Worm (Caenorhabditis elegans) whole organism, L3 larva: ENCODE measurements around the gene hlh-34.

ENCODE experiments used
- ceh-16 ChIP-seq: sonication (generic microtip); optimal IDR thresholded peaks from 2 replicates; lab custom pipeline; 2017; ENCODE audit warnings: missing biosample characterization, missing genetic modification characterization
- daf-12 ChIP-seq: fragments of 150-350 bp; optimal IDR thresholded peaks from 2 replicates; lab custom pipeline; 2014; ENCODE audit warnings: missing biosample characterization, missing genetic modification reagents, missing genetic modification characterization
- egl-27 ChIP-seq: sonication (generic microtip); optimal IDR thresholded peaks from 4 replicates; lab custom pipeline; 2017; ENCODE audit warnings: missing biosample characterization, missing genetic modification reagents, missing genetic modification characterization
- nhr-76 ChIP-seq: fragments of 150-350 bp; sonication (generic microtip); optimal IDR thresholded peaks from 5 replicates; lab custom pipeline; 2014; ENCODE audit warnings: missing biosample characterization, missing genetic modification characterization
- snpc-4 ChIP-seq: fragments of 150-350 bp; optimal IDR thresholded peaks from 2 replicates; lab custom pipeline; 2014; ENCODE audit warnings: missing biosample characterization, missing genetic modification characterization

DNA sequence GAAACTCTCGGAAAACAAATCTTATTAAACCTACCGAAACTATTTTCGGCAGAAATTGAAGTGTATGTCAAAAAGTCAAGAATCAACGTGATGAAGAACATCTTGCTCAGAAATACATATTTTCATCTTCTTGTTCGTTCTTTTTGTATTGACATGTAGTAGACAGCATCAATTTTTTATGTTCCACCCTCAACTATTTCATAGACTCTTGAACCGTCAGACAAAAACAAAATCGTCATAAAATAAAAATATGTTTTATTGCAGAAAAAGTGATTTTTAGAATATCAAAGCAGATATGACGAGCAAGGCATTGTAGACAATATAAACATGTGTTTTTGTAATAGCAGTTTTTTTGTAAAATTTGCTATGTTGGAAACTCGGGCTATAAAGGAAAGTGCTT lies 17.6 kb upstream of the hlh-34 start, which contains the start of gene F35E12.2:
- TF ChIP-seq snpc-4 (tag; lab: Kevin White, UChicago) (no peak), ceh-16 (tag; lab: Kevin White, UChicago) (no peak), egl-27 (tag; lab: Kevin White, UChicago) (no peak), nhr-76 (tag; lab: Kevin White, UChicago) (no peak), daf-12 (tag; lab: Kevin White, UChicago) (no peak)
